Fruit fly (Drosophila melanogaster) whole organism, embryonic: Measurements from ENCODE around the gene CG33640.

ENCODE experiments used
- Adf1 ChIP-seq: fragments of 200-800 bp; sonication (Bioruptor generic); IDR thresholded peaks from 2 replicates; pipeline ENCODE4 v1.3.6; 2022; ENCODE audit warnings: missing biosample characterization, missing genetic modification characterization
- CG10462 ChIP-seq: fragments of 200-800 bp; sonication (Bioruptor generic); optimal IDR thresholded peaks from 2 replicates; lab custom pipeline; 2016; ENCODE audit warnings: missing biosample characterization, missing genetic modification characterization
- CG11560 ChIP-seq: fragments of 200-800 bp; sonication (Bioruptor generic); IDR thresholded peaks from 3 replicates; pipeline ENCODE4 v1.3.6; 2022; ENCODE audit warnings: missing biosample characterization, missing genetic modification characterization
- CG12942 ChIP-seq: fragments of 200-800 bp; sonication (Bioruptor generic); optimal IDR thresholded peaks from 3 replicates; lab custom pipeline; 2016; ENCODE audit warnings: missing biosample characterization, missing genetic modification characterization
- CG15696 ChIP-seq: fragments of 200-800 bp; sonication (Bioruptor generic); optimal IDR thresholded peaks from 2 replicates; lab custom pipeline; 2019; ENCODE audit warnings: missing biosample characterization, mild to moderate bottlenecking, missing genetic modification characterization, moderate library complexity
- CG1832 ChIP-seq: fragments of 200-800 bp; sonication (Bioruptor generic); optimal IDR thresholded peaks from 2 replicates; lab custom pipeline; 2017; ENCODE audit warnings: missing biosample characterization, mild to moderate bottlenecking, missing genetic modification characterization, inconsistent platforms
- CG30403 ChIP-seq: fragments of 200-800 bp; sonication (Bioruptor generic); optimal IDR thresholded peaks from 3 replicates; lab custom pipeline; 2016; ENCODE audit warnings: missing biosample characterization, missing genetic modification characterization
- CG30431 ChIP-seq: fragments of 200-800 bp; sonication (Bioruptor generic); optimal IDR thresholded peaks from 2 replicates; lab custom pipeline; 2017; ENCODE audit warnings: missing biosample characterization, missing genetic modification characterization
- CG31224 ChIP-seq: fragments of 200-800 bp; sonication (Bioruptor generic); IDR thresholded peaks from 2 replicates; pipeline ENCODE4 v1.3.6; 2022; ENCODE audit warnings: missing biosample characterization, missing genetic modification characterization
- CG43689 ChIP-seq: fragments of 200-800 bp; sonication (Bioruptor generic); IDR thresholded peaks from 2 replicates; pipeline ENCODE4 v1.3.6; 2022; ENCODE audit warnings: missing biosample characterization, missing genetic modification characterization
- CG4404 ChIP-seq: fragments of 200-800 bp; sonication (Bioruptor generic); IDR thresholded peaks from 2 replicates; pipeline ENCODE4 v1.3.6; 2022; ENCODE audit warnings: missing biosample characterization, missing genetic modification characterization
- CG4730 ChIP-seq: fragments of 200-800 bp; sonication (Bioruptor generic); IDR thresholded peaks from 2 replicates; pipeline ENCODE4 v1.3.6; 2022; ENCODE audit warnings: missing biosample characterization, missing genetic modification characterization
- CG6272 ChIP-seq: fragments of 200-800 bp; sonication (Bioruptor generic); IDR thresholded peaks from 2 replicates; pipeline ENCODE4 v1.3.6; 2022; ENCODE audit warnings: missing biosample characterization, missing genetic modification characterization
- CG6654 ChIP-seq: fragments of 200-800 bp; sonication (Bioruptor generic); optimal IDR thresholded peaks from 2 replicates; lab custom pipeline; 2017; ENCODE audit warnings: missing biosample characterization, mild to moderate bottlenecking, missing genetic modification characterization
- CG7271 ChIP-seq: fragments of 200-800 bp; sonication (Bioruptor generic); optimal IDR thresholded peaks from 2 replicates; lab custom pipeline; 2018; ENCODE audit warnings: missing biosample characterization, mild to moderate bottlenecking, missing genetic modification characterization, moderate library complexity
- CG8281 ChIP-seq: fragments of 200-800 bp; sonication (Bioruptor generic); optimal IDR thresholded peaks from 2 replicates; lab custom pipeline; 2018; ENCODE audit warnings: missing biosample characterization, mild to moderate bottlenecking, missing genetic modification characterization, moderate library complexity
- CG9797 ChIP-seq: fragments of 200-800 bp; sonication (Bioruptor generic); optimal IDR thresholded peaks from 3 replicates; lab custom pipeline; 2018; ENCODE audit warnings: missing biosample characterization, mild to moderate bottlenecking, missing genetic modification characterization
- CG9932 ChIP-seq: fragments of 200-800 bp; sonication (Bioruptor generic); IDR thresholded peaks from 2 replicates; pipeline ENCODE4 v1.3.6; 2022; ENCODE audit warnings: missing biosample characterization, missing genetic modification characterization
- CTCF ChIP-seq: fragments of 200-800 bp; sonication (Bioruptor generic); optimal IDR thresholded peaks from 2 replicates; lab custom pipeline; 2017; ENCODE audit warnings: missing biosample characterization, mild to moderate bottlenecking, missing genetic modification characterization, moderate library complexity
- HmgD ChIP-seq: fragments of 200-800 bp; sonication (Bioruptor generic); optimal IDR thresholded peaks from 3 replicates; lab custom pipeline; 2016; ENCODE audit warnings: missing biosample characterization, missing genetic modification characterization
- Hmr ChIP-seq: fragments of 200-800 bp; sonication (Bioruptor generic); optimal IDR thresholded peaks from 3 replicates; lab custom pipeline; 2017; ENCODE audit warnings: mild to moderate bottlenecking, missing biosample characterization, missing genetic modification reagents, missing genetic modification characterization
- Hmx ChIP-seq: fragments of 200-800 bp; sonication (Bioruptor generic); optimal IDR thresholded peaks from 2 replicates; lab custom pipeline; 2016; ENCODE audit warnings: missing biosample characterization, missing genetic modification characterization
- Hr3 ChIP-seq: fragments of 200-800 bp; sonication (Bioruptor generic); optimal IDR thresholded peaks from 3 replicates; lab custom pipeline; 2016; ENCODE audit warnings: missing biosample characterization, missing genetic modification characterization
- Jarid2 ChIP-seq: fragments of 200-800 bp; sonication (Bioruptor generic); optimal IDR thresholded peaks from 3 replicates; lab custom pipeline; 2017; ENCODE audit warnings: mild to moderate bottlenecking, missing biosample characterization, missing genetic modification reagents, missing genetic modification characterization
- Mes4 ChIP-seq: fragments of 200-800 bp; sonication (Bioruptor generic); optimal IDR thresholded peaks from 2 replicates; lab custom pipeline; 2016; ENCODE audit warnings: missing biosample characterization, missing genetic modification characterization
- Myb ChIP-seq: fragments of 200-800 bp; sonication (Bioruptor generic); optimal IDR thresholded peaks from 2 replicates; lab custom pipeline; 2016; ENCODE audit warnings: missing biosample characterization, missing genetic modification characterization
- NC2β ChIP-seq: fragments of 200-800 bp; sonication (Bioruptor generic); optimal IDR thresholded peaks from 2 replicates; lab custom pipeline; 2016; ENCODE audit warnings: missing biosample characterization, missing genetic modification characterization
- NFAT ChIP-seq: fragments of 200-800 bp; sonication (Bioruptor generic); IDR thresholded peaks from 2 replicates; pipeline ENCODE4 v1.3.6; 2022; ENCODE audit warnings: missing biosample characterization, missing genetic modification characterization
- Oli ChIP-seq: fragments of 200-800 bp; sonication (Bioruptor generic); optimal IDR thresholded peaks from 2 replicates; lab custom pipeline; 2018; ENCODE audit warnings: missing biosample characterization, mild to moderate bottlenecking, missing genetic modification characterization, moderate library complexity
- Opbp ChIP-seq: fragments of 200-800 bp; sonication (Bioruptor generic); IDR thresholded peaks from 3 replicates; pipeline ENCODE4 v1.3.6; 2022; ENCODE audit warnings: missing biosample characterization, missing genetic modification characterization; ENCODE audit not compliant: partially characterized antibody
- Six4 ChIP-seq: fragments of 200-800 bp; sonication (Bioruptor generic); optimal IDR thresholded peaks from 2 replicates; lab custom pipeline; 2016; ENCODE audit warnings: missing biosample characterization, missing genetic modification characterization
- Vsx1 ChIP-seq: fragments of 200-800 bp; sonication (Bioruptor generic); optimal IDR thresholded peaks from 2 replicates; lab custom pipeline; 2017; ENCODE audit warnings: missing biosample characterization, mild to moderate bottlenecking, missing genetic modification characterization, missing genetic modification reagents
- ap ChIP-seq: fragments of 200-800 bp; sonication (Bioruptor generic); IDR thresholded peaks from 2 replicates; pipeline ENCODE4 v1.3.6; 2022; ENCODE audit warnings: missing biosample characterization, missing genetic modification characterization
- bowl ChIP-seq: fragments of 200-800 bp; sonication (Bioruptor generic); IDR thresholded peaks from 2 replicates; pipeline ENCODE4 v1.3.6; 2022; ENCODE audit warnings: missing biosample characterization, missing genetic modification characterization
- cg ChIP-seq: fragments of 200-800 bp; sonication (Bioruptor generic); optimal IDR thresholded peaks from 3 replicates; lab custom pipeline; 2019; ENCODE audit warnings: missing biosample characterization, mild to moderate bottlenecking, missing genetic modification characterization, moderate library complexity
- corto ChIP-seq: fragments of 200-800 bp; sonication (Bioruptor generic); optimal IDR thresholded peaks from 2 replicates; lab custom pipeline; 2016; ENCODE audit warnings: missing biosample characterization, mild to moderate bottlenecking, missing genetic modification characterization, moderate library complexity
- crc ChIP-seq: fragments of 200-800 bp; sonication (Bioruptor generic); optimal IDR thresholded peaks from 2 replicates; lab custom pipeline; 2016; ENCODE audit warnings: missing biosample characterization, missing genetic modification characterization
- dan ChIP-seq: fragments of 200-800 bp; sonication (Bioruptor generic); IDR thresholded peaks from 2 replicates; pipeline ENCODE4 v1.3.6; 2022; ENCODE audit warnings: missing biosample characterization, missing genetic modification characterization
- eyg ChIP-seq: fragments of 200-800 bp; sonication (Bioruptor generic); optimal IDR thresholded peaks from 3 replicates; lab custom pipeline; 2016; ENCODE audit warnings: missing biosample characterization, missing genetic modification characterization
- fd102C ChIP-seq: fragments of 200-800 bp; sonication (Bioruptor generic); optimal IDR thresholded peaks from 2 replicates; lab custom pipeline; 2018; ENCODE audit warnings: missing biosample characterization, mild to moderate bottlenecking, missing genetic modification characterization, moderate library complexity
- inv ChIP-seq: fragments of 200-800 bp; sonication (Bioruptor generic); IDR thresholded peaks from 2 replicates; pipeline ENCODE4 v1.3.6; 2022; ENCODE audit warnings: missing biosample characterization, missing genetic modification characterization; ENCODE audit not compliant: partially characterized antibody
- jing ChIP-seq: fragments of 200-800 bp; sonication (Bioruptor generic); optimal IDR thresholded peaks from 2 replicates; lab custom pipeline; 2018; ENCODE audit warnings: missing biosample characterization, mild to moderate bottlenecking, missing genetic modification characterization
- jumu ChIP-seq: fragments of 200-800 bp; sonication (Bioruptor generic); optimal IDR thresholded peaks from 3 replicates; lab custom pipeline; 2016; ENCODE audit warnings: missing biosample characterization, missing genetic modification characterization
- kay ChIP-seq: fragments of 200-800 bp; sonication (Bioruptor generic); optimal IDR thresholded peaks from 2 replicates; lab custom pipeline; 2016; ENCODE audit warnings: missing biosample characterization, missing genetic modification characterization
- klu ChIP-seq: fragments of 200-800 bp; sonication (Bioruptor generic); IDR thresholded peaks from 2 replicates; pipeline ENCODE4 v1.3.6; 2022; ENCODE audit warnings: missing biosample characterization, missing genetic modification characterization
- luna ChIP-seq: fragments of 200-800 bp; sonication (Bioruptor generic); optimal IDR thresholded peaks from 2 replicates; lab custom pipeline; 2016; ENCODE audit warnings: missing biosample characterization, missing genetic modification characterization
- odd ChIP-seq: fragments of 200-800 bp; sonication (Bioruptor generic); optimal IDR thresholded peaks from 2 replicates; lab custom pipeline; 2017; ENCODE audit warnings: missing biosample characterization, mild to moderate bottlenecking, missing genetic modification characterization
- pan ChIP-seq, 4 experiments: fragments of >200 bp in 3 of 4; fragments of 200-800 bp in 1 of 4; sonication (Bioruptor generic) in 1 of 4; optimal IDR thresholded peaks in 3 of 4; IDR thresholded peaks in 1 of 4; 2 replicates each; pipeline versions ENCODE4 v1.3.6 to Lab custom; 2017 to 2022; ENCODE audit warnings: missing biosample characterization in 2 of 4, missing genetic modification characterization in 2 of 4, mixed read lengths in 1 of 4
- pb ChIP-seq: fragments of 200-800 bp; sonication (Bioruptor generic); optimal IDR thresholded peaks from 3 replicates; lab custom pipeline; 2016; ENCODE audit warnings: missing biosample characterization, missing genetic modification characterization
- pita ChIP-seq: fragments of 200-800 bp; sonication (Bioruptor generic); optimal IDR thresholded peaks from 2 replicates; lab custom pipeline; 2017; ENCODE audit warnings: missing biosample characterization, mild to moderate bottlenecking, missing genetic modification characterization
- seq ChIP-seq: fragments of 200-800 bp; sonication (Bioruptor generic); IDR thresholded peaks from 2 replicates; pipeline ENCODE4 v1.3.6; 2022; ENCODE audit warnings: missing biosample characterization, missing genetic modification characterization
- sqz ChIP-seq: fragments of 200-800 bp; sonication (Bioruptor generic); optimal IDR thresholded peaks from 3 replicates; lab custom pipeline; 2018; ENCODE audit warnings: missing biosample characterization, mild to moderate bottlenecking, missing genetic modification characterization
- tx ChIP-seq: fragments of 200-800 bp; sonication (Bioruptor generic); optimal IDR thresholded peaks from 2 replicates; lab custom pipeline; 2016; ENCODE audit warnings: missing biosample characterization, missing genetic modification characterization

CG33640 gene

dm6 chr2L:13570982-13571426, 43.4 kb downstream of the CG33640 start (continued):
- no peak for TF ChIP-seq CG9797 (GFP tag; lab: Kevin White, UChicago)
- TF ChIP-seq CG15696 (tag; lab: Kevin White, UChicago), result no peak
- no peak for TF ChIP-seq CG4404 (GFP tag; lab: Robert Waterston, UW)
- peak; percentile 4 for TF ChIP-seq odd
- TF ChIP-seq CG10462 (GFP tag; lab: Kevin White, UChicago), result no peak
- no peak for TF ChIP-seq Six4 (GFP tag; lab: Kevin White, UChicago)
- TF ChIP-seq jing (GFP tag; lab: Kevin White, UChicago), result no peak
- TF ChIP-seq CG4730, result no peak
- no peak for TF ChIP-seq CG43689
- TF ChIP-seq CG7271 (tag; lab: Kevin White, UChicago), result no peak
- TF ChIP-seq Myb (GFP tag; lab: Kevin White, UChicago), result no peak
- TF ChIP-seq CG12942 (GFP tag; lab: Kevin White, UChicago), result no peak
- no peak for TF ChIP-seq Adf1 (GFP tag; lab: Robert Waterston, UW)
- TF ChIP-seq Oli (tag; lab: Kevin White, UChicago), result peak; percentile 42
- no peak for TF ChIP-seq kay
- TF ChIP-seq NC2β (GFP tag; lab: Kevin White, UChicago), result no peak
- no peak for TF ChIP-seq NFAT
- no peak for TF ChIP-seq klu
- no peak for TF ChIP-seq tx (GFP tag; lab: Kevin White, UChicago)
- no peak for TF ChIP-seq CG11560 (tag; lab: Robert Waterston, UW)
- TF ChIP-seq CG30431 (GFP tag; lab: Kevin White, UChicago), result no peak
- no peak for TF ChIP-seq Hmr (GFP tag; lab: Kevin White, UChicago)
- TF ChIP-seq Vsx1 (GFP tag; lab: Kevin White, UChicago), result no peak
- TF ChIP-seq Mes4 (GFP tag; lab: Kevin White, UChicago), result no peak
- peak; percentile 29 for TF ChIP-seq CG30403 (GFP tag; lab: Kevin White, UChicago)
- TF ChIP-seq CG6654 (GFP tag; lab: Kevin White, UChicago), result peak; percentile 10
- TF ChIP-seq cg (GFP tag; lab: Kevin White, UChicago), result no peak
- no peak for TF ChIP-seq dan (GFP tag; lab: Robert Waterston, UW)
- TF ChIP-seq CG31224 (GFP tag; lab: Robert Waterston, UW), result no peak
- TF ChIP-seq fd102C (GFP tag; lab: Kevin White, UChicago), result no peak
- TF ChIP-seq corto (GFP tag; lab: Kevin White, UChicago), result peak; percentile 15
- no peak for TF ChIP-seq crc (GFP tag; lab: Kevin White, UChicago)
- TF ChIP-seq sqz (GFP tag; lab: Kevin White, UChicago), result peak; percentile 21
- TF ChIP-seq CTCF (GFP tag; lab: Kevin White, UChicago), result no peak
- TF ChIP-seq Jarid2 (GFP tag; lab: Kevin White, UChicago), result no peak
- no peak for TF ChIP-seq luna
- TF ChIP-seq inv (GFP tag; lab: Robert Waterston, UW), result no peak
- no peak for TF ChIP-seq pb (GFP tag; lab: Kevin White, UChicago)
- no peak for TF ChIP-seq ap
- no peak for TF ChIP-seq Opbp (GFP tag; lab: Robert Waterston, UW)
- TF ChIP-seq bowl (GFP tag; lab: Robert Waterston, UW), result no peak
- no peak for TF ChIP-seq eyg (GFP tag; lab: Kevin White, UChicago)
- no peak for TF ChIP-seq Hmx (GFP tag; lab: Kevin White, UChicago)
- TF ChIP-seq pan (optimal IDR thresholded peaks at IDR 0.05; lab: Kevin White, UChicago), result no peak
- peak in 1 of 2 experiments; percentile 24 for TF ChIP-seq pan (GFP tag; optimal IDR thresholded peaks at IDR 0.05 in 1 of 2, IDR thresholded peaks at IDR 0.05 in 1 of 2)
- TF ChIP-seq CG1832 (GFP tag; lab: Kevin White, UChicago), result no peak
- TF ChIP-seq Hr3 (GFP tag; lab: Kevin White, UChicago), result no peak
- TF ChIP-seq CG6272 (GFP tag; lab: Robert Waterston, UW), result no peak
- no peak for TF ChIP-seq jumu (GFP tag; lab: Kevin White, UChicago)
- TF ChIP-seq seq (GFP tag; lab: Robert Waterston, UW), result no peak
- TF ChIP-seq HmgD (GFP tag; lab: Kevin White, UChicago), result no peak
- TF ChIP-seq CG8281 (tag; lab: Kevin White, UChicago), result no peak
- no peak for TF ChIP-seq CG9932
- no peak for TF ChIP-seq pita (GFP tag; lab: Kevin White, UChicago)
